Fruit fly (Drosophila melanogaster) whole organism, wandering third instar larva: ENCODE results near the gene Ykt6.

Source experiments
- Abd-B ChIP-seq: fragments of >200 bp; optimal IDR thresholded peaks from 2 replicates; lab custom pipeline; 2017; ENCODE audit warnings: missing biosample characterization, missing genetic modification characterization
- CG32264 ChIP-seq: fragments of 200-800 bp; sonication (Bioruptor generic); optimal IDR thresholded peaks from 2 replicates; lab custom pipeline; 2016; ENCODE audit warnings: missing biosample characterization, missing genetic modification characterization
- CG9705 ChIP-seq: fragments of 200-800 bp; sonication (Bioruptor generic); optimal IDR thresholded peaks from 2 replicates; lab custom pipeline; 2018; ENCODE audit warnings: missing biosample characterization, mild to moderate bottlenecking, missing genetic modification characterization
- CrebA ChIP-seq: fragments of 200-800 bp; sonication (Bioruptor generic); optimal IDR thresholded peaks from 2 replicates; lab custom pipeline; 2016; ENCODE audit warnings: missing biosample characterization, mild to moderate bottlenecking, missing genetic modification characterization, borderline replicate concordance
- Dfd ChIP-seq: fragments of >200 bp; optimal IDR thresholded peaks from 2 replicates; lab custom pipeline; 2017; ENCODE audit warnings: missing biosample characterization, missing genetic modification characterization
- Dif ChIP-seq: fragments of 200-275, 200-300 bp; sonication (Bioruptor generic); optimal IDR thresholded peaks from 2 replicates; lab custom pipeline; 2018; ENCODE audit warnings: missing biosample characterization, missing genetic modification characterization; ENCODE audit not compliant: partially characterized antibody
- GATAd ChIP-seq: sonication (Bioruptor generic); optimal IDR thresholded peaks from 2 replicates; lab custom pipeline; 2016; ENCODE audit warnings: missing biosample characterization, missing genetic modification characterization
- HLH106 ChIP-seq: fragments of 200-800 bp; optimal IDR thresholded peaks from 3 replicates; lab custom pipeline; 2019; ENCODE audit warnings: missing biosample characterization, mild to moderate bottlenecking, missing genetic modification characterization, moderate library complexity
- Hnf4 ChIP-seq: fragments of 200-800 bp; sonication (Bioruptor generic); optimal IDR thresholded peaks from 2 replicates; lab custom pipeline; 2016; ENCODE audit warnings: missing biosample characterization, mild to moderate bottlenecking, missing genetic modification characterization
- Hr83 ChIP-seq: fragments of 200-300 bp; sonication (Bioruptor generic); optimal IDR thresholded peaks from 2 replicates; lab custom pipeline; 2016; ENCODE audit warnings: missing biosample characterization, mild to moderate bottlenecking, missing genetic modification characterization, moderate library complexity; ENCODE audit not compliant: poor library complexity, severe bottlenecking
- Jra ChIP-seq: sonication (Bioruptor generic); optimal IDR thresholded peaks from 2 replicates; lab custom pipeline; 2016; ENCODE audit warnings: missing biosample characterization, missing genetic modification characterization
- Mio ChIP-seq: sonication (Bioruptor generic); optimal IDR thresholded peaks from 2 replicates; lab custom pipeline; 2016; ENCODE audit warnings: missing biosample characterization, missing genetic modification characterization
- Myc ChIP-seq: fragments of >200 bp; optimal IDR thresholded peaks from 2 replicates; lab custom pipeline; 2017
- N ChIP-seq: fragments of >200 bp; optimal IDR thresholded peaks from 2 replicates; lab custom pipeline; 2018; ENCODE audit warnings: missing biosample characterization, missing external identifiers, missing genetic modification characterization
- OdsH ChIP-seq: fragments of 200-800 bp; sonication (Bioruptor generic); optimal IDR thresholded peaks from 2 replicates; lab custom pipeline; 2016; ENCODE audit warnings: missing biosample characterization, mild to moderate bottlenecking, missing genetic modification characterization
- Rel ChIP-seq, 2 experiments: fragments of 200-800 bp; sonication (Bioruptor generic) in 1 of 2; optimal IDR thresholded peaks; 2 replicates in 1 of 2; 3 replicates in 1 of 2; lab custom pipeline; 2016 to 2019; ENCODE audit warnings: mild to moderate bottlenecking in 2 of 2, missing biosample characterization in 2 of 2, missing genetic modification characterization in 2 of 2, moderate library complexity in 1 of 2
- Sp1 ChIP-seq: fragments of 200-800 bp; sonication (Bioruptor generic); optimal IDR thresholded peaks from 3 replicates; lab custom pipeline; 2019; ENCODE audit warnings: missing biosample characterization, mild to moderate bottlenecking, missing genetic modification characterization, moderate library complexity
- Vsx2 ChIP-seq: fragments of 200-300, 225-300 bp; sonication (Bioruptor generic); optimal IDR thresholded peaks from 2 replicates; lab custom pipeline; 2018; ENCODE audit warnings: missing biosample characterization, missing genetic modification characterization; ENCODE audit not compliant: partially characterized antibody
- br ChIP-seq: fragments of 200-800 bp; sonication (Bioruptor generic); optimal IDR thresholded peaks from 2 replicates; lab custom pipeline; 2016; ENCODE audit warnings: missing biosample characterization, missing genetic modification characterization
- brk ChIP-seq: fragments of 200-800 bp; sonication (Bioruptor generic); optimal IDR thresholded peaks from 2 replicates; lab custom pipeline; 2016; ENCODE audit warnings: missing biosample characterization, mild to moderate bottlenecking, missing genetic modification characterization
- dl ChIP-seq, 2 experiments: fragments of 175-275, 200-275 bp in 1 of 2; fragments of 200-275 bp in 1 of 2; sonication (Bioruptor generic); optimal IDR thresholded peaks; lab custom pipeline; 2018; ENCODE audit warnings: mild to moderate bottlenecking in 2 of 2, missing biosample characterization in 2 of 2, missing genetic modification characterization in 2 of 2, moderate library complexity in 2 of 2; ENCODE audit not compliant: partially characterized antibody in 2 of 2, insufficient read depth in 1 of 2
- dmrt93B ChIP-seq: fragments of 200-800 bp; sonication (Bioruptor generic); optimal IDR thresholded peaks from 2 replicates; lab custom pipeline; 2018; ENCODE audit warnings: missing biosample characterization, mild to moderate bottlenecking, missing genetic modification characterization
- dsf ChIP-seq: sonication (Bioruptor generic); optimal IDR thresholded peaks from 2 replicates; lab custom pipeline; 2016; ENCODE audit warnings: missing biosample characterization, missing genetic modification characterization, borderline replicate concordance
- ey ChIP-seq: fragments of 200-800 bp; sonication (Bioruptor generic); optimal IDR thresholded peaks from 2 replicates; lab custom pipeline; 2016; ENCODE audit warnings: missing biosample characterization, missing genetic modification characterization
- foxo ChIP-seq, 2 experiments: fragments of 200-800 bp; sonication (Bioruptor generic); optimal IDR thresholded peaks; 2 replicates in 1 of 2; 3 replicates in 1 of 2; lab custom pipeline; 2016 to 2017; ENCODE audit warnings: missing biosample characterization in 2 of 2, missing genetic modification characterization in 2 of 2
- fru ChIP-seq: fragments of 200-800 bp; sonication (Bioruptor generic); optimal IDR thresholded peaks from 3 replicates; lab custom pipeline; 2016; ENCODE audit warnings: missing biosample characterization, mild to moderate bottlenecking, missing genetic modification characterization
- h ChIP-seq: fragments of 200-800 bp; sonication (Bioruptor generic); optimal IDR thresholded peaks from 3 replicates; lab custom pipeline; 2016; ENCODE audit warnings: missing biosample characterization, mild to moderate bottlenecking, missing genetic modification characterization
- jim ChIP-seq: fragments of 175-275, 200-325 bp; sonication (Bioruptor generic); optimal IDR thresholded peaks from 2 replicates; lab custom pipeline; 2016; ENCODE audit warnings: missing biosample characterization, mild to moderate bottlenecking, missing genetic modification characterization
- lola ChIP-seq: fragments of >200 bp; optimal IDR thresholded peaks from 2 replicates; lab custom pipeline; 2017; ENCODE audit warnings: missing biosample characterization, missing genetic modification characterization
- pan ChIP-seq: fragments of >200 bp; optimal IDR thresholded peaks from 2 replicates; lab custom pipeline; 2017
- psq ChIP-seq: fragments of 200-800 bp; sonication (Bioruptor generic); optimal IDR thresholded peaks from 3 replicates; lab custom pipeline; 2017; ENCODE audit warnings: missing biosample characterization, mild to moderate bottlenecking, missing genetic modification characterization, moderate library complexity
- rgr ChIP-seq: fragments of 200-800 bp; sonication (Bioruptor generic); optimal IDR thresholded peaks from 3 replicates; lab custom pipeline; 2016; ENCODE audit warnings: missing biosample characterization, mild to moderate bottlenecking, missing genetic modification characterization
- sv ChIP-seq: fragments of 200-800 bp; sonication (Bioruptor generic); optimal IDR thresholded peaks from 3 replicates; lab custom pipeline; 2016; ENCODE audit warnings: missing biosample characterization, missing genetic modification characterization
- tai ChIP-seq: sonication (Bioruptor generic); optimal IDR thresholded peaks from 2 replicates; lab custom pipeline; 2016; ENCODE audit warnings: missing biosample characterization, missing genetic modification characterization
- usp ChIP-seq: fragments of >200 bp; optimal IDR thresholded peaks from 2 replicates; lab custom pipeline; 2017; ENCODE audit warnings: missing biosample characterization, missing genetic modification characterization
- woc ChIP-seq: sonication (Bioruptor generic); optimal IDR thresholded peaks from 2 replicates; lab custom pipeline; 2016; ENCODE audit warnings: missing biosample characterization, mild to moderate bottlenecking, missing genetic modification characterization

Ykt6 gene

dm6 chrX:7937588-7938481 lies 17.6 kb downstream of the Ykt6 start:
- peak; percentile 77 for TF ChIP-seq Sp1 (GFP tag; lab: Kevin White, UChicago)
- no peak for TF ChIP-seq Myc
- peak; percentile 70 for TF ChIP-seq h
- TF ChIP-seq N (GFP tag; lab: Kevin White, UChicago), result peak; percentile 64
- TF ChIP-seq Abd-B (GFP tag; lab: Kevin White, UChicago), result no peak
- TF ChIP-seq tai (GFP tag; lab: Kevin White, UChicago), result no peak
- TF ChIP-seq Jra (GFP tag; lab: Kevin White, UChicago), result peak; percentile 59
- no peak for TF ChIP-seq Dfd (GFP tag; lab: Kevin White, UChicago)
- no peak for TF ChIP-seq GATAd (GFP tag; lab: Kevin White, UChicago)
- peak; percentile 66 for TF ChIP-seq OdsH (GFP tag; lab: Kevin White, UChicago)
- TF ChIP-seq dmrt93B (GFP tag; lab: Kevin White, UChicago), result peak; percentile 75
- TF ChIP-seq ey (GFP tag; lab: Kevin White, UChicago), result peak; percentile 71
- peak; percentile 56 for TF ChIP-seq sv (GFP tag; lab: Kevin White, UChicago)
- no peak for TF ChIP-seq pan (lab: Kevin White, UChicago)
- TF ChIP-seq usp (GFP tag; lab: Kevin White, UChicago), result no peak
- no peak for TF ChIP-seq jim
- peak in 1 of 2 experiments; percentile 23 for TF ChIP-seq dl (GFP tag; optimal IDR thresholded peaks at IDR 0.05; lab: Kevin White, UChicago; ENCODE audit: insufficient read depth in 1 of 2, partially characterized antibody in 2 of 2)
- TF ChIP-seq CG9705, result peak; percentile 41
- no peak for TF ChIP-seq Rel (GFP tag; optimal IDR thresholded peaks at IDR 0.05; lab: Kevin White, UChicago)
- peak; percentile 53 for TF ChIP-seq Rel (tag; optimal IDR thresholded peaks at IDR 0.05; lab: Kevin White, UChicago)
- TF ChIP-seq psq, result peak; percentile 58
- TF ChIP-seq Mio (GFP tag; lab: Kevin White, UChicago), result no peak
- peak; percentile 16 for TF ChIP-seq Hnf4 (GFP tag; lab: Kevin White, UChicago)
- no peak for TF ChIP-seq lola (GFP tag; lab: Kevin White, UChicago)
- TF ChIP-seq HLH106, result peak; percentile 74
- TF ChIP-seq brk (GFP tag; lab: Kevin White, UChicago), result no peak
- TF ChIP-seq Dif (GFP tag; lab: Kevin White, UChicago), result peak; percentile 34
- peak; percentile 52 for TF ChIP-seq Hr83
- no peak for TF ChIP-seq Vsx2 (GFP tag; lab: Kevin White, UChicago)
- peak; percentile 69 for TF ChIP-seq CG32264
- peak; percentile 54 for TF ChIP-seq rgr (GFP tag; lab: Kevin White, UChicago)
- TF ChIP-seq woc (GFP tag; lab: Kevin White, UChicago), result peak; percentile 75
- TF ChIP-seq br (GFP tag; lab: Kevin White, UChicago), result peak; percentile 71
- TF ChIP-seq foxo (GFP tag; optimal IDR thresholded peaks at IDR 0.05; lab: Kevin White, UChicago), result peak in 1 of 2 experiments; percentile 80
- no peak for TF ChIP-seq dsf
- TF ChIP-seq CrebA, result no peak
- TF ChIP-seq fru (GFP tag; lab: Kevin White, UChicago), result peak; percentile 87

dm6 chrX:7938482-7938804 lies 18.2 kb downstream of the Ykt6 start:
- no peak for TF ChIP-seq foxo (GFP tag; optimal IDR thresholded peaks at IDR 0.05; lab: Kevin White, UChicago)
- peak; percentile 28 for TF ChIP-seq fru (GFP tag; lab: Kevin White, UChicago)
- TF ChIP-seq GATAd (GFP tag; lab: Kevin White, UChicago), result no peak
- peak; percentile 6 for TF ChIP-seq h
- no peak for TF ChIP-seq Mio (GFP tag; lab: Kevin White, UChicago)

- no peak for TF ChIP-seq psq
- no peak for TF ChIP-seq Myc
- TF ChIP-seq fru (GFP tag; lab: Kevin White, UChicago), result no peak
- TF ChIP-seq Rel (GFP tag; optimal IDR thresholded peaks at IDR 0.05; lab: Kevin White, UChicago), result no peak
- peak; percentile 99 for TF ChIP-seq Rel (tag; optimal IDR thresholded peaks at IDR 0.05; lab: Kevin White, UChicago)
- no peak for TF ChIP-seq woc (GFP tag; lab: Kevin White, UChicago)
- no peak for TF ChIP-seq N (GFP tag; lab: Kevin White, UChicago)
These were observed 24.0 kb downstream of the Ykt6 start for dm6 chrX:7944151-7944713.
